Fruit fly (Drosophila melanogaster): ENCODE measurements around the gene upd1.

DNA sequence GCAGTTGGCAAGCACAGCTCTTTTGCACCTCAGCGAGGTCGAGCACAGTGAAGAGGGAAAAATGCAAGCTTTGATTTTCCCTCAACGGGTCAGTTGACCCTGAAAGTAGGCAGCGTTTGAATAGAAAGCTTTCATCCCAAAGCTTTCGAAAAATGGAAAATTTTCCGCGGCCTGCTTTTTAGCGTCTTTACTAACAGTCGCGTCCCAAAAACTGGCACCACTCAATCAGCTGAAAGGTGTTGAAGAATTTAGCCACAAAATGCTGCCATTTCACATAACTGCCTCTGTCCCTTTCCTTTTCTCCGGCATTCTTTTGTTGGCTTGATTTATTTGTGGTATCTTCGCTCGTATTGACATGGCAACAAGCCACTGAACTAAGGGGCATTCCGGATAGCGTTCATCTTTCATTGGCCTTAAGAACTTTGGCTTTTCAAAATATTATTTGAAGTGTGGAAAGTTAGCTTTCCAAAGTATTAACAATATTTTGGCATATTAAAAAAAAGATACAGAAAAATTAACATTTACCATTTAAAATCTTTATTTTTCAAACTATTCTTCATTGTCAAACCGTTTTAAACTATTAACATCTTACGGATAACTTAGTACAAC lies 10.9 kb upstream of the upd1 start:
- TF ChIP-seq CG8478 (optimal IDR thresholded peaks at IDR 0.05) (no peak), CTCF (optimal IDR thresholded peaks at IDR 0.05) (no peak)

Data from S2 (cell line).